Worm (Caenorhabditis elegans) whole organism, mixed stage, embryonic: Measurements from ENCODE around the gene Y48B6A.13.

Experiments used
- M03D4.4 ChIP-seq: sonication (generic microtip); optimal IDR thresholded peaks from 2 replicates; lab custom pipeline; 2017; ENCODE audit warnings: mild to moderate bottlenecking, missing genetic modification characterization, missing compliant biosample characterization
- ceh-83 ChIP-seq: fragments of 200-800 bp; sonication (Bioruptor generic); optimal IDR thresholded peaks from 2 replicates; lab custom pipeline; 2018; ENCODE audit warnings: mild to moderate bottlenecking, missing genetic modification characterization, missing compliant biosample characterization
- drap-1 ChIP-seq: fragments of 200-800 bp; sonication (Bioruptor generic); optimal IDR thresholded peaks from 3 replicates; lab custom pipeline; 2018; ENCODE audit warnings: mild to moderate bottlenecking, missing genetic modification characterization, missing compliant biosample characterization
- mep-1 ChIP-seq: fragments of 150-350 bp; optimal IDR thresholded peaks from 2 replicates; lab custom pipeline; 2017; ENCODE audit warnings: missing biosample characterization, missing genetic modification reagents, missing genetic modification characterization, inconsistent platforms
- snpc-4 ChIP-seq: fragments of 150-350 bp; optimal IDR thresholded peaks from 2 replicates; lab custom pipeline; 2014; ENCODE audit warnings: missing biosample characterization, missing genetic modification characterization
- sptf-1 ChIP-seq: sonication (generic microtip); optimal IDR thresholded peaks from 2 replicates; lab custom pipeline; 2017; ENCODE audit warnings: mild to moderate bottlenecking, missing genetic modification characterization, moderate library complexity, missing compliant biosample characterization
- ztf-11 ChIP-seq: fragments of 150-350 bp; optimal IDR thresholded peaks from 2 replicates; lab custom pipeline; 2014; ENCODE audit warnings: missing biosample characterization, missing genetic modification characterization

ce11 chrII:14214109-14214508, 12.0 kb downstream of the Y48B6A.13 start, which contains the start of gene Y48B6A.10:
- no peak for TF ChIP-seq drap-1
- no peak for TF ChIP-seq mep-1
- no peak for TF ChIP-seq ztf-11 (tag; lab: Kevin White, UChicago)
- no peak for TF ChIP-seq ceh-83 (GFP tag; lab: Kevin White, UChicago)
- no peak for TF ChIP-seq M03D4.4
- TF ChIP-seq sptf-1 (tag; lab: Kevin White, UChicago), result no peak
- TF ChIP-seq snpc-4, result no peak
